Fruit fly (Drosophila melanogaster) whole organism, embryonic: ENCODE measurements around the gene CG13360.
A peak's percentile ranks its signal among the peaks of the same experiment; 100 is the strongest.

Source experiments
- Bdp1 ChIP-seq: fragments of 200-800 bp; sonication (Bioruptor generic); optimal IDR thresholded peaks from 3 replicates; lab custom pipeline; 2016; ENCODE audit warnings: missing biosample characterization, missing genetic modification characterization
- Blimp-1 ChIP-seq: fragments of 200-800 bp; sonication (Bioruptor generic); optimal IDR thresholded peaks from 3 replicates; lab custom pipeline; 2018; ENCODE audit warnings: missing biosample characterization, missing genetic modification characterization, mild to moderate bottlenecking, moderate library complexity, missing genetic modification reagents
- BtbVII ChIP-seq: fragments of 200-800 bp; sonication (Bioruptor generic); optimal IDR thresholded peaks from 3 replicates; lab custom pipeline; 2017; ENCODE audit warnings: missing biosample characterization, mild to moderate bottlenecking, missing genetic modification characterization
- CG10462 ChIP-seq: fragments of 200-800 bp; sonication (Bioruptor generic); optimal IDR thresholded peaks from 2 replicates; lab custom pipeline; 2016; ENCODE audit warnings: missing biosample characterization, missing genetic modification characterization
- CG11456 ChIP-seq: fragments of 200-800 bp; sonication (Bioruptor generic); IDR thresholded peaks from 3 replicates; pipeline ENCODE4 v1.3.6; 2022; ENCODE audit warnings: missing biosample characterization, missing genetic modification characterization
- CG11723 ChIP-seq: fragments of 200-800 bp; sonication (Bioruptor generic); optimal IDR thresholded peaks from 2 replicates; lab custom pipeline; 2017; ENCODE audit warnings: missing biosample characterization, mild to moderate bottlenecking, missing genetic modification characterization
- CG1233 ChIP-seq: fragments of 200-800 bp; sonication (Bioruptor generic); optimal IDR thresholded peaks from 4 replicates; lab custom pipeline; 2018; ENCODE audit warnings: missing biosample characterization, mild to moderate bottlenecking, missing genetic modification characterization
- CG12769 ChIP-seq: fragments of 200-800 bp; sonication (Bioruptor generic); optimal IDR thresholded peaks from 2 replicates; lab custom pipeline; 2019; ENCODE audit warnings: missing biosample characterization, mild to moderate bottlenecking, missing genetic modification characterization, moderate library complexity
- CG13287 ChIP-seq: fragments of 200-800 bp; sonication (Bioruptor generic); IDR thresholded peaks from 2 replicates; pipeline ENCODE4 v1.3.6; 2022; ENCODE audit warnings: missing biosample characterization, missing genetic modification characterization; ENCODE audit not compliant: partially characterized antibody
- CG15514 ChIP-seq: fragments of 200-800 bp; sonication (Bioruptor generic); optimal IDR thresholded peaks from 3 replicates; lab custom pipeline; 2017; ENCODE audit warnings: missing biosample characterization, missing genetic modification characterization, mild to moderate bottlenecking, moderate library complexity, missing genetic modification reagents
- CG15696 ChIP-seq: fragments of 200-800 bp; sonication (Bioruptor generic); optimal IDR thresholded peaks from 2 replicates; lab custom pipeline; 2019; ENCODE audit warnings: missing biosample characterization, mild to moderate bottlenecking, missing genetic modification characterization, moderate library complexity
- CG17912 ChIP-seq: fragments of 200-800 bp; sonication (Bioruptor generic); optimal IDR thresholded peaks from 2 replicates; lab custom pipeline; 2018; ENCODE audit warnings: missing biosample characterization, mild to moderate bottlenecking, missing genetic modification characterization
- CG18262 ChIP-seq: fragments of 200-800 bp; optimal IDR thresholded peaks from 3 replicates; lab custom pipeline; 2019; ENCODE audit warnings: missing biosample characterization, mild to moderate bottlenecking, missing genetic modification characterization, moderate library complexity
- CG2129 ChIP-seq: fragments of 200-800 bp; sonication (Bioruptor generic); IDR thresholded peaks from 2 replicates; pipeline ENCODE4 v1.3.6; 2022; ENCODE audit warnings: missing biosample characterization, missing genetic modification characterization; ENCODE audit not compliant: partially characterized antibody
- CG4424 ChIP-seq: fragments of 200-800 bp; sonication (Bioruptor generic); optimal IDR thresholded peaks from 3 replicates; lab custom pipeline; 2016; ENCODE audit warnings: missing biosample characterization, missing genetic modification characterization
- CG6791 ChIP-seq: fragments of 200-800 bp; sonication (Bioruptor generic); IDR thresholded peaks from 3 replicates; pipeline ENCODE4 v1.3.6; 2022; ENCODE audit warnings: missing biosample characterization, missing genetic modification characterization; ENCODE audit not compliant: partially characterized antibody
- CG7745 ChIP-seq: fragments of 200-800 bp; sonication (Bioruptor generic); optimal IDR thresholded peaks from 2 replicates; lab custom pipeline; 2018; ENCODE audit warnings: missing biosample characterization, mild to moderate bottlenecking, missing genetic modification characterization, moderate library complexity
- CG8478 ChIP-seq: fragments of >200 bp; optimal IDR thresholded peaks from 2 replicates; lab custom pipeline; 2018
- CG8765 ChIP-seq: fragments of 200-800 bp; sonication (Bioruptor generic); IDR thresholded peaks from 2 replicates; pipeline ENCODE4 v1.3.6; 2022; ENCODE audit warnings: missing biosample characterization, missing genetic modification characterization
- CG8924 ChIP-seq: fragments of 200-800 bp; optimal IDR thresholded peaks from 3 replicates; lab custom pipeline; 2019; ENCODE audit warnings: missing biosample characterization, mild to moderate bottlenecking, missing genetic modification characterization, moderate library complexity
- CG9437 ChIP-seq: fragments of 200-800 bp; sonication (Bioruptor generic); optimal IDR thresholded peaks from 2 replicates; lab custom pipeline; 2018; ENCODE audit warnings: missing biosample characterization, mild to moderate bottlenecking, missing genetic modification characterization
- CHES-1-like ChIP-seq: fragments of 200-800 bp; sonication (Bioruptor generic); optimal IDR thresholded peaks from 2 replicates; lab custom pipeline; 2016; ENCODE audit warnings: missing biosample characterization, missing genetic modification characterization
- CTCF ChIP-seq: fragments of 200-800 bp; sonication (Bioruptor generic); optimal IDR thresholded peaks from 2 replicates; lab custom pipeline; 2017; ENCODE audit warnings: missing biosample characterization, mild to moderate bottlenecking, missing genetic modification characterization, moderate library complexity
- HLH4C ChIP-seq: fragments of 200-800 bp; sonication (Bioruptor generic); IDR thresholded peaks from 3 replicates; pipeline ENCODE4 v1.3.6; 2022; ENCODE audit warnings: missing biosample characterization, missing genetic modification characterization; ENCODE audit not compliant: partially characterized antibody
- Jarid2 ChIP-seq: fragments of 200-800 bp; sonication (Bioruptor generic); optimal IDR thresholded peaks from 3 replicates; lab custom pipeline; 2017; ENCODE audit warnings: mild to moderate bottlenecking, missing biosample characterization, missing genetic modification reagents, missing genetic modification characterization
- MESR4 ChIP-seq: fragments of 200-800 bp; sonication (Bioruptor generic); optimal IDR thresholded peaks from 2 replicates; lab custom pipeline; 2018; ENCODE audit warnings: missing biosample characterization, mild to moderate bottlenecking, missing genetic modification characterization, moderate library complexity
- Med ChIP-seq: fragments of 200-800 bp; sonication (Bioruptor generic); peaks from one replicate; lab custom pipeline; 2016; ENCODE audit warnings: missing biosample characterization, missing genetic modification characterization, mild to moderate bottlenecking, inconsistent platforms, moderate library complexity
- Scr ChIP-seq: fragments of 200-800 bp; sonication (Bioruptor generic); IDR thresholded peaks from 2 replicates; pipeline ENCODE4 v1.3.6; 2022; ENCODE audit warnings: missing biosample characterization, missing genetic modification characterization; ENCODE audit not compliant: partially characterized antibody
- Ssrp ChIP-seq: fragments of 200-800 bp; sonication (Bioruptor generic); optimal IDR thresholded peaks from 2 replicates; lab custom pipeline; 2018; ENCODE audit warnings: missing biosample characterization, mild to moderate bottlenecking, missing genetic modification characterization, moderate library complexity
- Tbp ChIP-seq: fragments of >200 bp; optimal IDR thresholded peaks from 2 replicates; lab custom pipeline; 2018; ENCODE audit warnings: missing biosample characterization, missing genetic modification characterization
- az2 ChIP-seq: fragments of 200-800 bp; sonication (Bioruptor generic); optimal IDR thresholded peaks from 3 replicates; lab custom pipeline; 2016; ENCODE audit warnings: missing biosample characterization, missing genetic modification characterization
- cad ChIP-seq: fragments of >200 bp; optimal IDR thresholded peaks from 2 replicates; lab custom pipeline; 2017; ENCODE audit warnings: missing biosample characterization, missing genetic modification characterization
- danr ChIP-seq: fragments of 200-800 bp; sonication (Bioruptor generic); IDR thresholded peaks from 2 replicates; pipeline ENCODE4 v1.3.6; 2022; ENCODE audit warnings: missing biosample characterization, missing genetic modification characterization
- gem ChIP-seq: fragments of 200-800 bp; sonication (Bioruptor generic); optimal IDR thresholded peaks from 2 replicates; lab custom pipeline; 2019; ENCODE audit warnings: missing biosample characterization, mild to moderate bottlenecking, missing genetic modification characterization, moderate library complexity
- lilli ChIP-seq: fragments of 200-800 bp; sonication (Bioruptor generic); optimal IDR thresholded peaks from 3 replicates; lab custom pipeline; 2016; ENCODE audit warnings: missing biosample characterization, missing genetic modification characterization
- onecut ChIP-seq: fragments of 200-800 bp; sonication (Bioruptor generic); IDR thresholded peaks from 2 replicates; pipeline ENCODE4 v1.3.6; 2022; ENCODE audit warnings: missing biosample characterization, missing genetic modification characterization
- otp ChIP-seq: fragments of 200-800 bp; sonication (Bioruptor generic); IDR thresholded peaks from 3 replicates; pipeline ENCODE4, ENCODE4 v1.3.6; 2022; ENCODE audit warnings: missing biosample characterization, missing genetic modification characterization
- pfk ChIP-seq: fragments of 200-800 bp; sonication (Bioruptor generic); optimal IDR thresholded peaks from 2 replicates; lab custom pipeline; 2018; ENCODE audit warnings: missing biosample characterization, mild to moderate bottlenecking, missing genetic modification characterization, moderate library complexity
- prd ChIP-seq, 3 experiments: fragments of >200 bp in 2 of 3; fragments of 200-800 bp in 1 of 3; sonication (Bioruptor generic) in 1 of 3; optimal IDR thresholded peaks in 2 of 3; IDR thresholded peaks in 1 of 3; 2 replicates in 2 of 3; 3 replicates in 1 of 3; pipeline versions ENCODE4 v1.3.6 to Lab custom; 2017 to 2022; ENCODE audit warnings: missing biosample characterization in 1 of 3, missing genetic modification characterization in 1 of 3
- scrt ChIP-seq: fragments of 200-800 bp; sonication (Bioruptor generic); optimal IDR thresholded peaks from 2 replicates; lab custom pipeline; 2018; ENCODE audit warnings: missing biosample characterization, mild to moderate bottlenecking, missing genetic modification characterization, moderate library complexity
- sens ChIP-seq: fragments of 200-800 bp; sonication (Bioruptor generic); peaks from one replicate; lab custom pipeline; 2016; ENCODE audit warnings: missing biosample characterization, missing genetic modification characterization
- ssp ChIP-seq: fragments of 200-800 bp; sonication (Bioruptor generic); IDR thresholded peaks from 2 replicates; pipeline ENCODE4 v1.3.6; 2022; ENCODE audit warnings: missing biosample characterization, missing genetic modification characterization
- trh ChIP-seq: fragments of 200-800 bp; sonication (Bioruptor generic); optimal IDR thresholded peaks from 2 replicates; lab custom pipeline; 2016; ENCODE audit warnings: missing biosample characterization, missing genetic modification characterization
- vnd ChIP-seq: fragments of 200-800 bp; sonication (Bioruptor generic); IDR thresholded peaks from 3 replicates; pipeline ENCODE4 v1.3.6; 2022; ENCODE audit warnings: missing biosample characterization, missing genetic modification characterization; ENCODE audit not compliant: partially characterized antibody
- wek ChIP-seq: fragments of 200-800 bp; sonication (Bioruptor generic); optimal IDR thresholded peaks from 3 replicates; lab custom pipeline; 2018; ENCODE audit warnings: missing biosample characterization, mild to moderate bottlenecking, missing genetic modification characterization, moderate library complexity

CG13360 gene

dm6 chrX:765039-765508, 24.8 kb downstream of the CG13360 start, which contains the start of gene RpL22 (continued):
- no peak for TF ChIP-seq vnd (GFP tag; lab: Robert Waterston, UW)

- peak; percentile 71 for TF ChIP-seq Med
- TF ChIP-seq gem = no peak
- TF ChIP-seq az2 (GFP tag; lab: Kevin White, UChicago) = no peak
- TF ChIP-seq sens (GFP tag; lab: Kevin White, UChicago) = peak; percentile 63
- no peak for TF ChIP-seq CG8478
- TF ChIP-seq onecut (GFP tag; lab: Robert Waterston, UW) = no peak
Observed at dm6 chrX:762047-762446, 27.8 kb downstream of the CG13360 start.

DNA sequence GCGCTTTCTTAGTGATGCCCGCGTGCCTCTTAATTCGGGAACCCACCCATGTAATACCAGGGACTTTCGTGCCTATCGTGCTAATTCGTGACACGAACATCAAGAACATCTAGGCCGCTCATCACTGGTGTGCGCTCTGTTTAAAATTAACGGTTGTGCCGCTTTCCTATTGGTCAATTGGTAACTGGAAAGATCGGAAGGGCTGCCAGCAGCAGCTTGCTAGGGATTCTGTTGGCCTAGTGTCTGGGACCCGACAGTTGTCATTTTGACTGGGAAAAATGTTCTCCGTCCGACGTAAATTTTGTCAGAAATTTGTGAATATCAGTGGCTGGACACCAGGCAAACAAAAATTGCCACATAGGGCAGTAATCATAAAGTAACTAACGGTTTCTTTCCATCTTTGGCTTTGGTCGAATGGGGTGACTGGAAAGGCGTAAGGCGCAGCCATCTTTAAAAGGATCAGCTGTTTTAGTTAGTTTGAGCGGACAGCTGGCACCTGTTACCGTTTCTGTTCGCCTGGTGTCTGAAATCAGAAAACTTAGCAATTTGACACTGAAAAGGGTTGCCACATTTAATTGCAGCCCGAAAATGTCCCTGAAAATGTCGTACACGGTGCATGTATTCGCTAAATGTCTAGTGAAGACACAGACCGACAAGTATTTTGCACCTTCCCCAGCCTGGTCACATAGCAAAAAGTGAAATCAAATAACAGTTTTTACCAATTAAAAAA, 30.8 kb downstream of the CG13360 start, which contains the start of gene CG5273:
TSS of gene CG5273 (plus strand) at position 703 of the 730 bp plus-strand sequence.
- peak; percentile 97 for TF ChIP-seq CG6791 (GFP tag; lab: Robert Waterston, UW)
- TF ChIP-seq CG11456 (GFP tag; lab: Robert Waterston, UW) = no peak
- TF ChIP-seq CG9437 (GFP tag; lab: Kevin White, UChicago) = no peak
- TF ChIP-seq HLH4C (GFP tag; lab: Robert Waterston, UW) = peak; percentile 82
- TF ChIP-seq CTCF (GFP tag; lab: Kevin White, UChicago) = peak; percentile 78
- TF ChIP-seq cad (GFP tag; lab: Kevin White, UChicago) = peak; percentile 54
- peak; percentile 54 for TF ChIP-seq CHES-1-like
- no peak for TF ChIP-seq trh (GFP tag; lab: Kevin White, UChicago)
- TF ChIP-seq CG17912 = peak; percentile 6
- TF ChIP-seq BtbVII (GFP tag; lab: Kevin White, UChicago) = peak; percentile 4
- TF ChIP-seq MESR4 (GFP tag; lab: Kevin White, UChicago) = peak; percentile 85
- TF ChIP-seq CG4424 = no peak
- TF ChIP-seq CG11723 (GFP tag; lab: Kevin White, UChicago) = peak; percentile 4
- no peak for TF ChIP-seq prd (optimal IDR thresholded peaks at IDR 0.05; lab: Kevin White, UChicago)
- TF ChIP-seq prd (GFP tag; IDR thresholded peaks at IDR 0.05; lab: Robert Waterston, UW) = peak; percentile 9; the same call in 1 of the 3 replicates
- TF ChIP-seq CG13287 (GFP tag; lab: Robert Waterston, UW) = peak; percentile 95
- TF ChIP-seq lilli = peak; percentile 20
- TF ChIP-seq CG18262 (tag; lab: Kevin White, UChicago) = peak; percentile 45
- no peak for TF ChIP-seq ssp (GFP tag; lab: Robert Waterston, UW)
- TF ChIP-seq scrt (GFP tag; lab: Kevin White, UChicago) = peak; percentile 42
- TF ChIP-seq CG15696 (tag; lab: Kevin White, UChicago) = peak; percentile 14
- no peak for TF ChIP-seq danr (GFP tag; lab: Robert Waterston, UW)
- peak; percentile 84 for TF ChIP-seq CG15514 (GFP tag; lab: Kevin White, UChicago)
- peak; percentile 93 for TF ChIP-seq Blimp-1 (GFP tag; lab: Kevin White, UChicago)
- TF ChIP-seq CG1233 (GFP tag; lab: Kevin White, UChicago) = no peak
- no peak for TF ChIP-seq Ssrp (tag; lab: Kevin White, UChicago)
- TF ChIP-seq Bdp1 = no peak
- no peak for TF ChIP-seq CG8765
- no peak for TF ChIP-seq Tbp (GFP tag; lab: Kevin White, UChicago)
- TF ChIP-seq CG7745 (tag; lab: Kevin White, UChicago) = peak; percentile 68
- TF ChIP-seq wek = no peak
- peak; percentile 39; the same call in 1 of the 3 replicates for TF ChIP-seq otp (GFP tag; lab: Robert Waterston, UW)
- no peak for TF ChIP-seq pfk (GFP tag; lab: Kevin White, UChicago)
- TF ChIP-seq CG8924 (tag; lab: Kevin White, UChicago) = peak; percentile 31
- peak; percentile 97 for TF ChIP-seq Scr
- TF ChIP-seq CG10462 (GFP tag; lab: Kevin White, UChicago) = peak; percentile 84
- peak; percentile 99 for TF ChIP-seq CG2129 (GFP tag; lab: Robert Waterston, UW)
- TF ChIP-seq Jarid2 = peak; percentile 13
- peak; percentile 67 for TF ChIP-seq CG12769 (tag; lab: Kevin White, UChicago)
